Fruit fly (Drosophila melanogaster) whole organism, prepupa: ENCODE measurements around the gene CG1208.

ENCODE experiments used
- CG10631 ChIP-seq: fragments of 200-800 bp; sonication (Bioruptor generic); optimal IDR thresholded peaks from 2 replicates; lab custom pipeline; 2016; ENCODE audit warnings: missing biosample characterization, missing genetic modification characterization
- Hr39 ChIP-seq: fragments of 200-800 bp; sonication (Bioruptor generic); optimal IDR thresholded peaks from 2 replicates; lab custom pipeline; 2016; ENCODE audit warnings: missing biosample characterization, missing genetic modification characterization
- dac ChIP-seq: fragments of 200-800 bp; sonication (Bioruptor generic); optimal IDR thresholded peaks from 2 replicates; lab custom pipeline; 2017; ENCODE audit warnings: missing biosample characterization, mild to moderate bottlenecking, missing genetic modification characterization
- esn ChIP-seq: fragments of 200-800 bp; sonication (Bioruptor generic); optimal IDR thresholded peaks from 2 replicates; lab custom pipeline; 2016; ENCODE audit warnings: missing biosample characterization, mild to moderate bottlenecking, missing genetic modification characterization, moderate library complexity

DNA sequence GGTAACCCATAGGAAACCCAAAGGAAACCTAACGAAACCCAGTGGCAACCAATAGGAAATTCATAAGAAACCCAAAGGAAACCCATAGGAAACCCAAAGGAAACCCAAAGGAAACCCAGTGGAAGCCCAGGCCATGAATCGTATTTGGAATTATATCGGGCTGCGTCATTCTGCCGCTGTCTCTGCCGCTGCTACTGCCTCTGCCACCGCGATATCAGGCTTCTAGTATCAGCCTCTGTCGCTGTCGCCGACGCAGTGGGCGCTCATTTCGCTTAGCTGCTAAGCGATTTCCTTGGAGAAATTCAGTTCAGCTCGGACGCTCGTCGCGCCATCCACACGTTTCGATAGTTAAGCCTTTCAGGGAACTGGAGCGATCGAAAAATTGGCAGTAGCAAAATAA lies at the start of gene CG1208:
- TF ChIP-seq CG10631 (no peak), dac (GFP tag; lab: Kevin White, UChicago) (no peak), Hr39 (GFP tag; lab: Kevin White, UChicago) (no peak), esn (GFP tag; lab: Kevin White, UChicago) (no peak)
